Worm (Caenorhabditis elegans) whole organism, L1 larva: ENCODE measurements around the gene T26C5.3.

Experiments used
- F16B12.6 ChIP-seq: fragments of 150-350 bp; optimal IDR thresholded peaks from 2 replicates; lab custom pipeline; 2014; ENCODE audit warnings: missing biosample characterization, missing genetic modification characterization
- aha-1 ChIP-seq: fragments of 150-350 bp; optimal IDR thresholded peaks from 2 replicates; lab custom pipeline; 2014; ENCODE audit warnings: missing biosample characterization, missing genetic modification characterization
- aly-2 ChIP-seq: fragments of 150-350 bp; optimal IDR thresholded peaks from 2 replicates; lab custom pipeline; 2014; ENCODE audit warnings: missing biosample characterization, missing genetic modification characterization
- ceh-63 ChIP-seq: fragments of 200-800 bp; sonication (Bioruptor generic); optimal IDR thresholded peaks from 2 replicates; lab custom pipeline; 2018; ENCODE audit warnings: mild to moderate bottlenecking, missing genetic modification characterization, missing compliant biosample characterization
- ceh-8 ChIP-seq: fragments of 200-800 bp; sonication (Bioruptor generic); optimal IDR thresholded peaks from 2 replicates; lab custom pipeline; 2018; ENCODE audit warnings: mild to moderate bottlenecking, missing genetic modification characterization, moderate library complexity, missing compliant biosample characterization
- ces-1 ChIP-seq: fragments of 150-350 bp; optimal IDR thresholded peaks from 2 replicates; lab custom pipeline; 2014; ENCODE audit warnings: missing biosample characterization, missing genetic modification reagents, missing genetic modification characterization
- dpl-1 ChIP-seq, 3 experiments: fragments of 150-350 bp in 2 of 3; sonication (generic microtip) in 1 of 3; optimal IDR thresholded peaks; 2 replicates each; lab custom pipeline; 2014 to 2017; ENCODE audit warnings: missing biosample characterization in 3 of 3, missing genetic modification characterization in 3 of 3, missing genetic modification reagents in 3 of 3
- dsc-1 ChIP-seq: sonication (generic microtip); optimal IDR thresholded peaks from 2 replicates; lab custom pipeline; 2016; ENCODE audit warnings: mild to moderate bottlenecking, missing genetic modification characterization, missing compliant biosample characterization
- efl-1 ChIP-seq, 4 experiments: fragments of 150-350 bp; optimal IDR thresholded peaks in 3 of 4; peaks in 1 of 4; 1 replicate in 1 of 4; 2 replicates in 3 of 4; lab custom pipeline; 2014; ENCODE audit warnings: missing biosample characterization in 2 of 4, missing genetic modification characterization in 2 of 4, missing genetic modification reagents in 2 of 4
- efl-3 ChIP-seq: fragments of 200-800 bp; sonication (Bioruptor generic); optimal IDR thresholded peaks from 2 replicates; lab custom pipeline; 2018; ENCODE audit warnings: mild to moderate bottlenecking, missing genetic modification characterization, missing compliant biosample characterization
- ets-5 ChIP-seq: fragments of 200-800 bp; sonication (Bioruptor generic); IDR thresholded peaks from 2 replicates; pipeline ENCODE4 v1.3.6; 2022; ENCODE audit warnings: missing genetic modification characterization, missing compliant biosample characterization
- fkh-10 ChIP-seq: sonication (generic microtip); optimal IDR thresholded peaks from 2 replicates; lab custom pipeline; 2017; ENCODE audit warnings: missing biosample characterization, missing genetic modification reagents, missing genetic modification characterization
- fkh-4 ChIP-seq: sonication (generic microtip); optimal IDR thresholded peaks from 2 replicates; lab custom pipeline; 2016; ENCODE audit warnings: missing compliant biosample characterization, missing genetic modification characterization, borderline replicate concordance
- fkh-8 ChIP-seq: sonication (generic microtip); optimal IDR thresholded peaks from 2 replicates; lab custom pipeline; 2016; ENCODE audit warnings: mild to moderate bottlenecking, missing genetic modification characterization, missing compliant biosample characterization
- grh-1 ChIP-seq: fragments of 200-800 bp; sonication (Bioruptor generic); IDR thresholded peaks from 2 replicates; pipeline ENCODE4 v1.3.6; 2022; ENCODE audit warnings: missing genetic modification reagents, missing genetic modification characterization, missing compliant biosample characterization
- hpl-2 ChIP-seq: fragments of 150-350 bp; optimal IDR thresholded peaks from 2 replicates; lab custom pipeline; 2014; ENCODE audit warnings: missing biosample characterization, missing genetic modification reagents, missing genetic modification characterization
- irx-1 ChIP-seq: sonication (generic microtip); optimal IDR thresholded peaks from 2 replicates; lab custom pipeline; 2016; ENCODE audit warnings: missing genetic modification characterization, missing compliant biosample characterization
- jun-1 ChIP-seq: fragments of 150-350 bp; optimal IDR thresholded peaks from 2 replicates; lab custom pipeline; 2014; ENCODE audit warnings: missing biosample characterization, missing genetic modification reagents, missing genetic modification characterization
- lin-14 ChIP-seq: fragments of 200-800 bp; sonication (Bioruptor generic); optimal IDR thresholded peaks from 2 replicates; lab custom pipeline; 2018; ENCODE audit warnings: mild to moderate bottlenecking, missing genetic modification characterization, moderate library complexity, missing compliant biosample characterization
- lin-15B ChIP-seq: fragments of 150-350 bp; sonication (generic microtip); optimal IDR thresholded peaks from 3 replicates; lab custom pipeline; 2014; ENCODE audit warnings: missing biosample characterization, missing genetic modification characterization
- lin-39 ChIP-seq: fragments of 150-350 bp; optimal IDR thresholded peaks from 2 replicates; lab custom pipeline; 2014; ENCODE audit warnings: missing biosample characterization, missing genetic modification reagents, missing genetic modification characterization
- lir-3 ChIP-seq: sonication (generic microtip); optimal IDR thresholded peaks from 2 replicates; lab custom pipeline; 2016; ENCODE audit warnings: mild to moderate bottlenecking, missing genetic modification characterization, moderate library complexity, missing compliant biosample characterization; ENCODE audit not compliant: poor library complexity
- mdl-1 ChIP-seq, 2 experiments: fragments of 150-350 bp; optimal IDR thresholded peaks; 2 replicates each; lab custom pipeline; 2014 to 2017; ENCODE audit warnings: missing biosample characterization in 2 of 2, missing genetic modification characterization in 2 of 2, inconsistent platforms in 1 of 2
- mef-2 ChIP-seq: fragments of 150-350 bp; optimal IDR thresholded peaks from 2 replicates; lab custom pipeline; 2014; ENCODE audit warnings: missing biosample characterization, missing genetic modification characterization
- nhr-11 ChIP-seq: fragments of 150-350 bp; optimal IDR thresholded peaks from 2 replicates; lab custom pipeline; 2014; ENCODE audit warnings: missing biosample characterization, missing genetic modification characterization
- nhr-19 ChIP-seq: fragments of 200-800 bp; sonication (Bioruptor generic); conservative IDR thresholded peaks from 2 replicates; pipeline ENCODE4 v1.3.6; 2022; ENCODE audit warnings: missing genetic modification characterization, missing compliant biosample characterization
- nhr-237 ChIP-seq: fragments of 150-350 bp; optimal IDR thresholded peaks from 2 replicates; lab custom pipeline; 2014; ENCODE audit warnings: missing biosample characterization, missing genetic modification characterization
- nhr-28 ChIP-seq: fragments of 150-350 bp; optimal IDR thresholded peaks from 2 replicates; lab custom pipeline; 2014; ENCODE audit warnings: missing biosample characterization, missing genetic modification characterization
- nhr-47 ChIP-seq: sonication (generic microtip); optimal IDR thresholded peaks from 2 replicates; lab custom pipeline; 2016; ENCODE audit warnings: mild to moderate bottlenecking, missing genetic modification characterization, moderate library complexity, missing compliant biosample characterization
- nhr-71 ChIP-seq: sonication (generic microtip); optimal IDR thresholded peaks from 2 replicates; lab custom pipeline; 2016; ENCODE audit warnings: mild to moderate bottlenecking, missing genetic modification characterization, moderate library complexity, missing compliant biosample characterization
- nhr-85 ChIP-seq: sonication (generic microtip); peaks from one replicate; lab custom pipeline; 2016; ENCODE audit warnings: missing genetic modification characterization, inconsistent platforms, missing compliant biosample characterization
- nhr-90 ChIP-seq: sonication (generic microtip); optimal IDR thresholded peaks from 2 replicates; lab custom pipeline; 2016; ENCODE audit warnings: mild to moderate bottlenecking, missing genetic modification characterization, missing compliant biosample characterization; ENCODE audit not compliant: poor library complexity
- pag-3 ChIP-seq: sonication (generic microtip); optimal IDR thresholded peaks from 2 replicates; lab custom pipeline; 2017; ENCODE audit warnings: missing genetic modification characterization, mild to moderate bottlenecking, missing compliant biosample characterization, antibody characterized with exemption, borderline replicate concordance; ENCODE audit not compliant: insufficient read depth
- pqm-1 ChIP-seq: sonication (generic microtip); optimal IDR thresholded peaks from 3 replicates; lab custom pipeline; 2017; ENCODE audit warnings: missing biosample characterization, missing genetic modification characterization
- skn-1 ChIP-seq: fragments of 150-350 bp; optimal IDR thresholded peaks from 2 replicates; lab custom pipeline; 2014; ENCODE audit warnings: missing biosample characterization, missing genetic modification characterization
- sox-4 ChIP-seq: sonication (generic microtip); optimal IDR thresholded peaks from 2 replicates; lab custom pipeline; 2016; ENCODE audit warnings: missing genetic modification characterization, missing compliant biosample characterization
- sptf-1 ChIP-seq: fragments of 150-350 bp; optimal IDR thresholded peaks from 2 replicates; lab custom pipeline; 2014; ENCODE audit warnings: missing biosample characterization, missing genetic modification characterization
- sup-37 ChIP-seq: fragments of 200-800 bp; sonication (Bioruptor generic); optimal IDR thresholded peaks from 2 replicates; lab custom pipeline; 2018; ENCODE audit warnings: mild to moderate bottlenecking, missing genetic modification characterization, missing compliant biosample characterization
- tbx-2 ChIP-seq: sonication (generic microtip); optimal IDR thresholded peaks from 2 replicates; lab custom pipeline; 2016; ENCODE audit warnings: missing genetic modification characterization, missing compliant biosample characterization
- tlp-1 ChIP-seq: fragments of 150-350 bp; optimal IDR thresholded peaks from 2 replicates; lab custom pipeline; 2014; ENCODE audit warnings: missing biosample characterization, missing genetic modification characterization
- unc-86 ChIP-seq: sonication (generic microtip); optimal IDR thresholded peaks from 2 replicates; lab custom pipeline; 2016; ENCODE audit warnings: missing genetic modification characterization, missing compliant biosample characterization
- unc-98 ChIP-seq: fragments of 200-800 bp; sonication (Bioruptor generic); IDR thresholded peaks from 2 replicates; pipeline ENCODE4 v1.3.6; 2022; ENCODE audit warnings: missing genetic modification characterization, missing compliant biosample characterization
- zip-4 ChIP-seq: fragments of 200-800 bp; sonication (Bioruptor generic); optimal IDR thresholded peaks from 2 replicates; lab custom pipeline; 2018; ENCODE audit warnings: mild to moderate bottlenecking, missing genetic modification characterization, moderate library complexity, missing compliant biosample characterization
- ztf-11 ChIP-seq, 2 experiments: sonication (generic microtip); optimal IDR thresholded peaks; 2 replicates each; lab custom pipeline; 2016 to 2017; ENCODE audit warnings: missing genetic modification characterization in 2 of 2, missing biosample characterization in 1 of 2, missing compliant biosample characterization in 1 of 2

The T26C5.3 gene

DNA sequence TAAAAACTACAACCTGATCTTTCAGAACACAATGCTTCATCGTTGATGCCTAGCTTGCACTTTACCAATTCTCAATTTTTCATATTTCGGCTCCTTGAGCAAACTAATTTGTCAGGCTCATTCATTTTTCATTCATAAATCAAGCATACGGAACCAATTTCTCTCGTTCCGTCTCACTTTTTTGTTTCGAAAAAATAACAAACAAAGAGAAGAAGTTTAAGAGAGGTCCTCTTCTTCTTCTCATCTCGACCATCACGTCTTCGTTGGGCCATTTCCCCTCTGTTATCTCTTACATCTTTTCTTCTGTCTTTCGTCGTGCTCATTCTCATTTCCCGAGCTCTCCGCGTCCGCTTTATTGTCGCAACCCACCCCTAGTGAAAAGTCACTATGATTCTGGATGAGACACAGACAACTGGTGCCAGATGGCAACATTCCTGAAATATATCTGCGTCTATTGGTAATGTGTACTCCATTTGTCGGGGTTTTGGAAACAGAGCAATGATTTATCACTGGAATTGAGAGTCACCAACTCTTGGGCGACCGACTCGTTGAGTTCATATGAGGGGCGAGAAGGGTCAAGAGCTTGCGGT is 28.4 kb downstream of the T26C5.3 start (continued):
- TF ChIP-seq ceh-63 (GFP tag; lab: Kevin White, UChicago) (no peak), nhr-47 (peak; percentile 6), nhr-85 (tag; lab: Kevin White, UChicago) (no peak), lin-39 (tag; lab: Kevin White, UChicago) (no peak), nhr-28 (tag; lab: Kevin White, UChicago) (no peak), dsc-1 (peak; percentile 94), irx-1 (peak; percentile 17), lir-3 (tag; lab: Kevin White, UChicago) (no peak), sup-37 (GFP tag; lab: Kevin White, UChicago) (no peak), nhr-19 (GFP tag; lab: Robert Waterston, UW) (0 out of 2 replicates have a peak, but pooled peaks have one; percentile 32), tlp-1 (tag; lab: Kevin White, UChicago) (no peak), ets-5 (no peak), fkh-4 (peak; percentile 70), efl-1 (optimal IDR thresholded peaks at IDR 0.05; lab: Kevin White, UChicago) (peak; percentile 4 to 22), efl-1 (GFP tag; optimal IDR thresholded peaks at IDR 0.05 in 1 of 2; lab: Kevin White, UChicago) (no peak), aha-1 (tag; lab: Kevin White, UChicago) (no peak), nhr-90 (no peak), sptf-1 (no peak), fkh-8 (tag; lab: Kevin White, UChicago) (peak; percentile 39), ztf-11 (tag; optimal IDR thresholded peaks at IDR 0.05; lab: Kevin White, UChicago) (no peak), skn-1 (tag; lab: Kevin White, UChicago) (no peak), jun-1 (tag; lab: Kevin White, UChicago) (no peak), hpl-2 (GFP tag; lab: Kevin White, UChicago) (no peak), pqm-1 (tag; lab: Kevin White, UChicago) (no peak), grh-1 (GFP tag; lab: Robert Waterston, UW) (no peak), lin-15B (tag; lab: Kevin White, UChicago) (no peak), sox-4 (tag; lab: Kevin White, UChicago) (no peak), zip-4 (GFP tag; lab: Kevin White, UChicago) (no peak), ceh-8 (GFP tag; lab: Kevin White, UChicago) (no peak), mdl-1 (tag; optimal IDR thresholded peaks at IDR 0.05; lab: Kevin White, UChicago) (no peak), dpl-1 (GFP tag; optimal IDR thresholded peaks at IDR 0.05; lab: Kevin White, UChicago) (no peak), ces-1 (GFP tag; lab: Kevin White, UChicago) (no peak), unc-98 (GFP tag; lab: Robert Waterston, UW) (no peak), efl-3 (no peak), F16B12.6 (tag; lab: Kevin White, UChicago) (no peak), fkh-10 (GFP tag; lab: Kevin White, UChicago) (no peak), pag-3 (tag; lab: Kevin White, UChicago) (peak; percentile 68), unc-86 (tag; lab: Kevin White, UChicago) (no peak), mef-2 (no peak), tbx-2 (tag; lab: Kevin White, UChicago) (peak; percentile 50), aly-2 (tag; lab: Kevin White, UChicago) (no peak), nhr-11 (tag; lab: Kevin White, UChicago) (no peak)

DNA sequence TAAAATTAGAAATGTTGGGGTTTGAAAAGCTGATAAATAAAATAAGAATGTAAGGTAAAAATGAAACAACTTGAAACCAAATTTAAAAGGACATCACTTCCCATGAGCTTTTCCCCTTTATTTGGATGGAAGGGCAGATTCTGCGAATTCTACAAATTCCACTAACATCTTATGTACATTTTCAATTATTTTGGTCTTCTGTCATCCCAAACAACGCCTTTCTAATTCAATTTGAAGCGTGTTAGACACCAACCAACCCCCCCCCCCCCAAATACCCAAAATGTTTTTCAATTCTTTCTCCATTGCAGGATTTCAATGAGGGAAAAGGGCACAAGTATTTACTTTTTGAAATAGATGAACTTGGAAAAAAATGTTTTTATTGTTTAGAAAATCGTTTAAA is 29.3 kb downstream of the T26C5.3 start:
- peak; percentile 10 for TF ChIP-seq nhr-71 (tag; lab: Kevin White, UChicago)
- TF ChIP-seq nhr-237 (tag; lab: Kevin White, UChicago), result no peak
- peak; percentile 41 for TF ChIP-seq lin-14 (GFP tag; lab: Kevin White, UChicago)
- no peak for TF ChIP-seq mef-2
- TF ChIP-seq lir-3 (tag; lab: Kevin White, UChicago), result no peak
